Worm (Caenorhabditis elegans) whole organism, late embryonic: ENCODE results near the gene mam-6.

Experiments
- T23F11.4 ChIP-seq: fragments of 200-800 bp; sonication (Bioruptor generic); optimal IDR thresholded peaks from 2 replicates; lab custom pipeline; 2018; ENCODE audit warnings: mild to moderate bottlenecking, missing genetic modification characterization, missing compliant biosample characterization
- ceh-22 ChIP-seq: sonication (generic microtip); optimal IDR thresholded peaks from 2 replicates; lab custom pipeline; 2017; ENCODE audit warnings: missing biosample characterization, missing genetic modification characterization
- ceh-45 ChIP-seq: fragments of 200-800 bp; sonication (Bioruptor generic); IDR thresholded peaks from 2 replicates; pipeline ENCODE4 v1.3.6; 2022; ENCODE audit warnings: missing genetic modification reagents, missing genetic modification characterization, missing compliant biosample characterization
- ceh-9 ChIP-seq: sonication (generic microtip); optimal IDR thresholded peaks from 2 replicates; lab custom pipeline; 2016; ENCODE audit warnings: mild to moderate bottlenecking, missing genetic modification characterization, inconsistent platforms, missing compliant biosample characterization
- ets-4 ChIP-seq: sonication (generic microtip); optimal IDR thresholded peaks from 2 replicates; lab custom pipeline; 2016; ENCODE audit warnings: missing genetic modification characterization, missing compliant biosample characterization
- eyg-1 ChIP-seq: sonication (generic microtip); optimal IDR thresholded peaks from 2 replicates; lab custom pipeline; 2016; ENCODE audit warnings: missing genotype, missing genetic modification characterization, missing compliant biosample characterization
- fkh-10 ChIP-seq: fragments of 150-350 bp; optimal IDR thresholded peaks from 2 replicates; lab custom pipeline; 2014; ENCODE audit warnings: missing biosample characterization, missing genetic modification reagents, missing genetic modification characterization
- lin-11 ChIP-seq: fragments of 200-800 bp; sonication (Bioruptor generic); optimal IDR thresholded peaks from 2 replicates; lab custom pipeline; 2018; ENCODE audit warnings: mild to moderate bottlenecking, missing genetic modification characterization, missing compliant biosample characterization
- nfya-1 ChIP-seq: sonication (generic microtip); optimal IDR thresholded peaks from 2 replicates; lab custom pipeline; 2017; ENCODE audit warnings: missing genetic modification characterization, mild to moderate bottlenecking, missing compliant biosample characterization, antibody characterized with exemption, moderate library complexity
- nhr-11 ChIP-seq: fragments of 150-350 bp; optimal IDR thresholded peaks from 2 replicates; lab custom pipeline; 2014; ENCODE audit warnings: missing biosample characterization, missing genetic modification characterization
- ttx-3 ChIP-seq: sonication (generic microtip); optimal IDR thresholded peaks from 2 replicates; lab custom pipeline; 2016; ENCODE audit warnings: missing genetic modification reagents, missing genetic modification characterization, missing compliant biosample characterization
- unc-86 ChIP-seq: sonication (generic microtip); optimal IDR thresholded peaks from 2 replicates; lab custom pipeline; 2016; ENCODE audit warnings: missing genetic modification characterization, missing compliant biosample characterization
- zip-5 ChIP-seq: sonication (generic microtip); optimal IDR thresholded peaks from 2 replicates; lab custom pipeline; 2016; ENCODE audit warnings: missing genetic modification characterization, missing compliant biosample characterization

DNA sequence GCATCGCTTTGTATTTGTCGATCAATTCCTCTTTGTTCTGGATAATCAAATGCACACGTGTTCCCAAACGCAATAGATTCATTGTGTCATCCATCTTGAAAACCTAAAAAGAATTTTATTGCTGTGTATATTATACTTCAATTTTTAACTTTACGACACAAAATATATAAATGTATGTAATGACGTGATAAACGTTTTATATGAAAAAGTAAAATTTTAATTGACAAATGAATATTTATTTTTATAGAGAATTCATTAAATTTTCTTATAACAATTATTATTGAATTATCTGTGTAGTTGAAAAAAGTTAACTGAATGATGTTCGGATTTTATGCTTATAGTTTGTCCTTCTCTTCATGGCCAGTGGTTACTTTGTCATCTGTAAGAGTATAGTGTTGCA, 13.2 kb downstream of the mam-6 start, which contains the start of gene H03G16.7:
- TF ChIP-seq fkh-10 (GFP tag; lab: Kevin White, UChicago) (no peak), ceh-9 (tag; lab: Kevin White, UChicago) (no peak), lin-11 (tag; lab: Kevin White, UChicago) (no peak), T23F11.4 (GFP tag; lab: Kevin White, UChicago) (no peak), ceh-22 (tag; lab: Kevin White, UChicago) (no peak), zip-5 (no peak), ets-4 (no peak), ceh-45 (no peak), nhr-11 (tag; lab: Kevin White, UChicago) (no peak), nfya-1 (tag; lab: Kevin White, UChicago) (no peak), unc-86 (tag; lab: Kevin White, UChicago) (no peak), eyg-1 (tag; lab: Kevin White, UChicago) (no peak), ttx-3 (no peak)
